Worm (Caenorhabditis elegans) whole organism, L4/young adult: Measurements from ENCODE around the gene T06E4.5.

Source experiments
- W03F9.2 ChIP-seq: fragments of 150-350 bp; optimal IDR thresholded peaks from 2 replicates; lab custom pipeline; 2014; ENCODE audit warnings: missing biosample characterization, missing genetic modification characterization
- him-1 ChIP-seq: sonication (generic microtip); optimal IDR thresholded peaks from 2 replicates; lab custom pipeline; 2016; ENCODE audit warnings: missing genotype, missing genetic modification reagents, missing genetic modification characterization, missing compliant biosample characterization

ce11 chrV:9630944-9631343 lies at the start of gene T06E4.5:
- TF ChIP-seq him-1 (no peak), W03F9.2 (tag; lab: Kevin White, UChicago) (no peak)
